Worm (Caenorhabditis elegans) whole organism, mixed stage, embryonic: ENCODE results near the gene col-86.
"Not testable (repeated sequence)": the region's sequence is repeated elsewhere in the genome, so short reads cannot be mapped to it uniquely, and the experiment has no call there.

Experiments
- M03D4.4 ChIP-seq: sonication (generic microtip); optimal IDR thresholded peaks from 2 replicates; lab custom pipeline; 2017; ENCODE audit warnings: mild to moderate bottlenecking, missing genetic modification characterization, missing compliant biosample characterization
- bed-3 ChIP-seq: fragments of 200-800 bp; sonication (Bioruptor generic); optimal IDR thresholded peaks from 3 replicates; lab custom pipeline; 2018; ENCODE audit warnings: mild to moderate bottlenecking, missing genetic modification characterization, moderate library complexity, missing compliant biosample characterization
- blmp-1 ChIP-seq: fragments of 150-350 bp; optimal IDR thresholded peaks from 2 replicates; lab custom pipeline; 2014; ENCODE audit warnings: missing biosample characterization, missing genetic modification characterization
- ceh-39 ChIP-seq: fragments of 150-350 bp; optimal IDR thresholded peaks from 2 replicates; lab custom pipeline; 2014; ENCODE audit warnings: missing biosample characterization, missing genetic modification characterization
- ceh-43 ChIP-seq: fragments of 200-800 bp; sonication (Bioruptor generic); optimal IDR thresholded peaks from 2 replicates; lab custom pipeline; 2018; ENCODE audit warnings: mild to moderate bottlenecking, missing genetic modification characterization, moderate library complexity, missing compliant biosample characterization
- ceh-83 ChIP-seq: fragments of 200-800 bp; sonication (Bioruptor generic); optimal IDR thresholded peaks from 2 replicates; lab custom pipeline; 2018; ENCODE audit warnings: mild to moderate bottlenecking, missing genetic modification characterization, missing compliant biosample characterization
- cnd-1 ChIP-seq: fragments of 200-800 bp; sonication (Bioruptor generic); optimal IDR thresholded peaks from 2 replicates; lab custom pipeline; 2018; ENCODE audit warnings: mild to moderate bottlenecking, missing genetic modification characterization, missing compliant biosample characterization
- drap-1 ChIP-seq: fragments of 200-800 bp; sonication (Bioruptor generic); optimal IDR thresholded peaks from 3 replicates; lab custom pipeline; 2018; ENCODE audit warnings: mild to moderate bottlenecking, missing genetic modification characterization, missing compliant biosample characterization
- elt-1 ChIP-seq: sonication (generic microtip); optimal IDR thresholded peaks from 2 replicates; lab custom pipeline; 2017; ENCODE audit warnings: missing genetic modification characterization, mild to moderate bottlenecking, missing compliant biosample characterization, antibody characterized with exemption, moderate library complexity, borderline replicate concordance; ENCODE audit not compliant: insufficient read depth
- elt-3 ChIP-seq: fragments of 150-350 bp; optimal IDR thresholded peaks from 2 replicates; lab custom pipeline; 2014; ENCODE audit warnings: missing biosample characterization, missing genetic modification characterization
- flh-1 ChIP-seq: fragments of 200-800 bp; sonication (Bioruptor generic); optimal IDR thresholded peaks from 2 replicates; lab custom pipeline; 2018; ENCODE audit warnings: mild to moderate bottlenecking, missing genetic modification characterization, moderate library complexity, missing compliant biosample characterization
- ham-2 ChIP-seq: fragments of 200-800 bp; sonication (Bioruptor generic); optimal IDR thresholded peaks from 2 replicates; lab custom pipeline; 2018; ENCODE audit warnings: mild to moderate bottlenecking, missing genetic modification characterization, missing compliant biosample characterization
- hlh-1 ChIP-seq: fragments of 150-350 bp; optimal IDR thresholded peaks from 2 replicates; lab custom pipeline; 2014; ENCODE audit warnings: missing biosample characterization, missing genetic modification reagents, missing genetic modification characterization
- lin-32 ChIP-seq: fragments of 200-800 bp; sonication (Bioruptor generic); optimal IDR thresholded peaks from 2 replicates; lab custom pipeline; 2018; ENCODE audit warnings: mild to moderate bottlenecking, missing genetic modification characterization, missing compliant biosample characterization
- lsy-2 ChIP-seq: fragments of 150-350 bp; optimal IDR thresholded peaks from 2 replicates; lab custom pipeline; 2014; ENCODE audit warnings: missing biosample characterization, missing genetic modification characterization
- mab-5 ChIP-seq: fragments of 150-350 bp; optimal IDR thresholded peaks from 2 replicates; lab custom pipeline; 2014; ENCODE audit warnings: missing biosample characterization, missing genetic modification characterization
- mep-1 ChIP-seq: fragments of 150-350 bp; optimal IDR thresholded peaks from 2 replicates; lab custom pipeline; 2017; ENCODE audit warnings: missing biosample characterization, missing genetic modification reagents, missing genetic modification characterization, inconsistent platforms
- mls-2 ChIP-seq: sonication (generic microtip); optimal IDR thresholded peaks from 2 replicates; lab custom pipeline; 2016; ENCODE audit warnings: mild to moderate bottlenecking, missing genetic modification characterization, moderate library complexity, missing compliant biosample characterization
- nhr-12 ChIP-seq: fragments of 150-350 bp; optimal IDR thresholded peaks from 2 replicates; lab custom pipeline; 2014; ENCODE audit warnings: missing biosample characterization, missing genetic modification characterization
- nhr-2 ChIP-seq: fragments of 150-350 bp; optimal IDR thresholded peaks from 2 replicates; lab custom pipeline; 2014; ENCODE audit warnings: missing biosample characterization, missing genetic modification characterization
- nhr-28 ChIP-seq: fragments of 150-350 bp; optimal IDR thresholded peaks from 2 replicates; lab custom pipeline; 2014; ENCODE audit warnings: missing biosample characterization, missing genetic modification characterization
- nhr-76 ChIP-seq: sonication (generic microtip); optimal IDR thresholded peaks from 2 replicates; lab custom pipeline; 2017; ENCODE audit warnings: missing biosample characterization, missing genetic modification characterization
- pha-4 ChIP-seq: fragments of 150-350 bp; optimal IDR thresholded peaks from 2 replicates; lab custom pipeline; 2018; ENCODE audit warnings: missing biosample characterization, missing genetic modification reagents, missing genetic modification characterization
- sem-2 ChIP-seq: fragments of 200-800 bp; sonication (Bioruptor generic); optimal IDR thresholded peaks from 2 replicates; lab custom pipeline; 2018; ENCODE audit warnings: mild to moderate bottlenecking, missing genetic modification characterization, missing compliant biosample characterization
- sptf-1 ChIP-seq: sonication (generic microtip); optimal IDR thresholded peaks from 2 replicates; lab custom pipeline; 2017; ENCODE audit warnings: mild to moderate bottlenecking, missing genetic modification characterization, moderate library complexity, missing compliant biosample characterization
- tbx-8 ChIP-seq: fragments of 200-800 bp; sonication (Bioruptor generic); optimal IDR thresholded peaks from 2 replicates; lab custom pipeline; 2018; ENCODE audit warnings: mild to moderate bottlenecking, missing genetic modification characterization, moderate library complexity, missing compliant biosample characterization
- unc-120 ChIP-seq: sonication (generic microtip); optimal IDR thresholded peaks from 2 replicates; lab custom pipeline; 2017; ENCODE audit warnings: missing genetic modification characterization, missing compliant biosample characterization; ENCODE audit not compliant: poor library complexity, severe bottlenecking
- unc-39 ChIP-seq: fragments of 150-350 bp; optimal IDR thresholded peaks from 2 replicates; lab custom pipeline; 2014; ENCODE audit warnings: missing biosample characterization, missing genetic modification characterization
- unc-62 ChIP-seq: fragments of 150-350 bp; optimal IDR thresholded peaks from 2 replicates; lab custom pipeline; 2014; ENCODE audit warnings: missing biosample characterization, missing genetic modification reagents, missing genetic modification characterization
- zip-8 ChIP-seq: fragments of 150-350 bp; optimal IDR thresholded peaks from 2 replicates; lab custom pipeline; 2014; ENCODE audit warnings: missing biosample characterization, missing genetic modification characterization
- ztf-11 ChIP-seq: fragments of 150-350 bp; optimal IDR thresholded peaks from 2 replicates; lab custom pipeline; 2014; ENCODE audit warnings: missing biosample characterization, missing genetic modification characterization

Gene col-86

ce11 chrII:13059196-13059595 lies 38.9 kb downstream of the col-86 start:
- TF ChIP-seq tbx-8 (GFP tag; lab: Kevin White, UChicago) (no peak), elt-3 (tag; lab: Kevin White, UChicago) (no peak), M03D4.4 (no peak), unc-39 (tag; lab: Kevin White, UChicago) (no peak), nhr-28 (tag; lab: Kevin White, UChicago) (no peak), drap-1 (no peak), unc-120 (tag; lab: Kevin White, UChicago) (no peak), pha-4 (no peak), sem-2 (GFP tag; lab: Kevin White, UChicago) (no peak), mab-5 (tag; lab: Kevin White, UChicago) (no peak), elt-1 (no peak), ceh-83 (GFP tag; lab: Kevin White, UChicago) (no peak)

- TF ChIP-seq unc-120 (tag; lab: Kevin White, UChicago) (peak; percentile 58), flh-1 (GFP tag; lab: Kevin White, UChicago) (no peak)
Measured at ce11 chrII:13056580-13056979, 41.5 kb downstream of the col-86 start, which contains the start of gene zyx-1. Gene zyx-1 (plus strand): TSS chrII:13056910.

DNA sequence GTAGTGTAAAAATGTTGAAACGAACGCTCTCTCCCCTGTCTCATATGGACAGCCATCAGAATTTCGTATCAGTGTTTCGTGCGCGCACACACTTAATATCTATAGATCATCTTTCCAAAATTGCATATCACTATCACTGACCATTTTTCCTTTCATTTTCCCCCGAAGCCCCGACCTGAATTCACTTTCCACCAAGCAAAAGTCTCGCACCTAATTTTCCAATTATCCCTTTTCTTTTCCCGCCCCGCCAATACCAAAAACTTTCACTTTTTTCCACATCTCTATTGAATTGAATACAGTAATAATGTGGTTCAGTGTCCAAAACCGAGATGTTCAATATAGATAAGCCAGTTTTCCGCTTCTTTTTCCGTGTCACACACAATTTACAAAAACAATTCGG lies 44.6 kb downstream of the col-86 start:
- peak; percentile 49 for TF ChIP-seq ham-2 (GFP tag; lab: Kevin White, UChicago)
- TF ChIP-seq unc-62 (GFP tag; lab: Kevin White, UChicago) = no peak
- TF ChIP-seq bed-3 (GFP tag; lab: Kevin White, UChicago) = no peak
- peak; percentile 16 for TF ChIP-seq elt-3 (tag; lab: Kevin White, UChicago)
- TF ChIP-seq blmp-1 (tag; lab: Kevin White, UChicago) = peak; percentile 96
- TF ChIP-seq, all 35 proteins: peak for 3

DNA sequence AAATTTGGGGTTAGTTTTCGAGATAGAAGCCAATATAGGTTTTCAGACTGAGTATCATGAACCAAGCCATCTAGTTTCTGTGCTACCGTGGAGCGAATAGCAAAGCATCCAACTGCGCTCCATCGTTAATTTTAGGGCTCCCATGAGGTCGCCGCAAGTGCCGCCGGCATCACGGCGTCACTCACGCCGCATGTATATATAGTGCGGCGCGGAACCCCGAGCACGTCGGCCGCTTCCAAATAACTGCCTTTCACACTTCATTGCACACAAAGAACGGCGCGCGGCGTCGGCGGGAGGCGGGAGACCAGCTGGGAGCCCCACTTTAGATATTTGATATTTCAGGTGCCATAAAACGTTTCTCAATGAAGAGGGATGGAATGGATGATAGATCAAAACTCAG lies 48.0 kb downstream of the col-86 start:
- TF ChIP-seq nhr-12 (tag; lab: Kevin White, UChicago) (no peak), elt-3 (tag; lab: Kevin White, UChicago) (no peak), pha-4 (no peak), lin-32 (GFP tag; lab: Kevin White, UChicago) (no peak), nhr-28 (tag; lab: Kevin White, UChicago) (no peak), unc-39 (tag; lab: Kevin White, UChicago) (no peak), ceh-43 (GFP tag; lab: Kevin White, UChicago) (no peak), bed-3 (GFP tag; lab: Kevin White, UChicago) (no peak), mls-2 (tag; lab: Kevin White, UChicago) (no peak), nhr-2 (no peak), blmp-1 (tag; lab: Kevin White, UChicago) (no peak), ceh-39 (tag; lab: Kevin White, UChicago) (no peak), ztf-11 (tag; lab: Kevin White, UChicago) (no peak), hlh-1 (tag; lab: Kevin White, UChicago) (no peak), cnd-1 (tag; lab: Kevin White, UChicago) (no peak), lsy-2 (tag; lab: Kevin White, UChicago) (no peak), zip-8 (tag; lab: Kevin White, UChicago) (no peak), flh-1 (GFP tag; lab: Kevin White, UChicago) (no peak)

ce11 chrII:13047609-13048008 lies 50.5 kb downstream of the col-86 start, which contains the start of gene F42G4.2:
Gene F42G4.2 (plus strand): TSS chrII:13047909.
- TF ChIP-seq mep-1, nhr-76, cnd-1 (tag; lab: Kevin White, UChicago): not testable (repeated sequence)

ce11 chrII:13047106-13047505 lies 51.0 kb downstream of the col-86 start, which contains the start of gene F42G4.7:
Gene F42G4.7 (minus strand): TSS chrII:13047290.
- not testable (repeated sequence) for TF ChIP-seq sptf-1, blmp-1, nhr-76 (tag; lab: Kevin White, UChicago)
